Worm (Caenorhabditis elegans) whole organism, late embryonic: ENCODE measurements around the gene F59D6.1.

Experiments used
- F13H6.1 ChIP-seq: sonication (generic microtip); optimal IDR thresholded peaks from 2 replicates; lab custom pipeline; 2016; ENCODE audit warnings: missing genetic modification characterization, missing compliant biosample characterization
- eyg-1 ChIP-seq: sonication (generic microtip); optimal IDR thresholded peaks from 2 replicates; lab custom pipeline; 2016; ENCODE audit warnings: missing genotype, missing genetic modification characterization, missing compliant biosample characterization
- fkh-10 ChIP-seq: fragments of 150-350 bp; optimal IDR thresholded peaks from 2 replicates; lab custom pipeline; 2014; ENCODE audit warnings: missing biosample characterization, missing genetic modification reagents, missing genetic modification characterization
- lin-11 ChIP-seq: fragments of 200-800 bp; sonication (Bioruptor generic); optimal IDR thresholded peaks from 2 replicates; lab custom pipeline; 2018; ENCODE audit warnings: mild to moderate bottlenecking, missing genetic modification characterization, missing compliant biosample characterization
- nfya-1 ChIP-seq: sonication (generic microtip); optimal IDR thresholded peaks from 2 replicates; lab custom pipeline; 2017; ENCODE audit warnings: missing genetic modification characterization, mild to moderate bottlenecking, missing compliant biosample characterization, antibody characterized with exemption, moderate library complexity
- npax-4 ChIP-seq: sonication (generic microtip); optimal IDR thresholded peaks from 2 replicates; lab custom pipeline; 2016; ENCODE audit warnings: missing genetic modification characterization, missing compliant biosample characterization
- pha-4 ChIP-seq: fragments of 150-350 bp; optimal IDR thresholded peaks from 2 replicates; lab custom pipeline; 2018; ENCODE audit warnings: missing biosample characterization, missing genetic modification reagents, missing genetic modification characterization
- tbx-2 ChIP-seq: sonication (generic microtip); optimal IDR thresholded peaks from 2 replicates; lab custom pipeline; 2016; ENCODE audit warnings: missing genetic modification characterization, missing compliant biosample characterization

DNA sequence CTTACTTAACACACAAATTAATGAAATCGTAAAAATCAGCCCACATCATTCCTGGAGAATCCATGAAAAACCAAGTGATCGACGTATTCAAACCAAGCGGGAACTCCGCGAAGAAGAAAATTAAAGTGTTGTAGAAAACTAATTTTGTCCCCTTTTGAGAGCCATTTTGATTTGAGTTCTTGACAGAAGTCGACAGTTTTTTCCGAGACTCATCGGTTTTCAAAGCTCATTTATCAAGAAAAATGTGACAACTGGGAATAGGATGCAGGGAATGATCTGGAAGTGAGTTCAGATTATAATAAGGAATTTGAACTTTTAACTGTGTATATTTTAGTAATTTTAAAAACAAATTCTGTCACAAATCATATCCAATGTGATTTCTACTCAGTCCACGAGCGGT is 33.5 kb upstream of the F59D6.1 start, which contains the start of gene srw-135:
- TF ChIP-seq F13H6.1 (tag; lab: Kevin White, UChicago) (no peak), nfya-1 (tag; lab: Kevin White, UChicago) (no peak), npax-4 (tag; lab: Kevin White, UChicago) (no peak), pha-4 (tag; lab: Kevin White, UChicago) (no peak), fkh-10 (no peak), lin-11 (tag; lab: Kevin White, UChicago) (no peak), tbx-2 (no peak), eyg-1 (no peak)
